Worm (Caenorhabditis elegans): ENCODE data around the gene nlp-70.

Gene nlp-70

DNA sequence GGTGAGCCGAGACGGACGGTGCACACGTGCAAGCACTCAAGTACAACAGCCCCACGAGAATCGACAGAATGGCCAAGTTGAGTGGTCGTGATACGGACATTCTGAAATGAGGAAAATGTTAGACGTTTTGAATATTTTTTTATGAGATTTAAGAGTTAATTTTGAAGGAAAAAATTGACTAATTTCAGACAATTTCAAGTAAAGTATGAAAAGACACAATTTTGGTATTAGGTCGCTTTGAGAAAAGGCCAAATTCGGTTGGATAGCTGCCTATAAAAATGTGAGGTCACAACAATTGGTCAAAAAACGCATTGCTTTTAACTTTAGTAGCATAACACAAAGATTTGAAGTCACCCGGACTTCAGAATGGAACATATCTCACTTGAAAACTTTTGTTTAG, at the start of gene nlp-70:
TSS of gene nlp-70 (minus strand) at position 101 of the 400 bp plus-strand sequence.
- TF ChIP-seq cog-1 (tag; optimal IDR thresholded peaks at IDR 0.05) (no peak), T22C8.4 (GFP tag; IDR thresholded peaks at IDR 0.05) (no peak), ztf-23 (GFP tag; IDR thresholded peaks at IDR 0.05) (no peak), tab-1 (GFP tag; IDR thresholded peaks at IDR 0.05) (no peak), med-1 (GFP tag; optimal IDR thresholded peaks at IDR 0.05; ENCODE audit: insufficient read depth) (no peak), ref-1 (GFP tag; conservative IDR thresholded peaks at IDR 0.05) (no peak), flt-1 (GFP tag; IDR thresholded peaks at IDR 0.05) (no peak), klf-2 (GFP tag; conservative IDR thresholded peaks at IDR 0.05) (no peak), ztf-29 (GFP tag; IDR thresholded peaks at IDR 0.05) (no peak)

- TF ChIP-seq ref-1 (GFP tag; conservative IDR thresholded peaks at IDR 0.05) = no peak
- TF ChIP-seq flt-1 (GFP tag; IDR thresholded peaks at IDR 0.05) = no peak
- no peak for TF ChIP-seq med-1 (GFP tag; optimal IDR thresholded peaks at IDR 0.05; ENCODE audit: insufficient read depth)
Measured at ce11 chrV:320009-320408, 47.3 kb upstream of the nlp-70 start.

DNA sequence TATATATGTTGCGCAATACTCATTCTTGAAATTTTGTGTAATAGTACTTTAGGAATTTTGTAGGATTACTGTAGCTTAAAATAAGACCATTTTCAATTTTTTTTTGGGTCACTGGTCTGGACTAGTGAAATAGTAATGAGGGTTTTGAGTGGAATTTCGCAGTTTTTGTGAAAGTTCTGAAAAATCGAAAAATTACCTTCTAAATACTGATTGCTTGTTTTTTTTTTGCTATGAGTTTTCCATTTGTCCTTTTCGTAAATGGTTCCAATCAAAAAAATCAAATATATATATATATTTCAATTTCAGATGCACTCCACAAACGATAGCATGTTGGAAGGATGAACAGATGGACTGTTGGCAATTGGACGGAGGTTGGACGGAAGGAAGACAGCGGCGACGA, 39.7 kb upstream of the nlp-70 start, which contains the start of gene nhr-15:
TSS of gene nhr-15 (plus strand) at position 301 of the 400 bp plus-strand sequence.
- TF ChIP-seq ref-1 (GFP tag; conservative IDR thresholded peaks at IDR 0.05) = no peak
- no peak for TF ChIP-seq cog-1 (tag; optimal IDR thresholded peaks at IDR 0.05)
- TF ChIP-seq ztf-29 (GFP tag; IDR thresholded peaks at IDR 0.05) = no peak
- no peak for TF ChIP-seq flt-1 (GFP tag; IDR thresholded peaks at IDR 0.05)
- no peak for TF ChIP-seq med-1 (GFP tag; optimal IDR thresholded peaks at IDR 0.05; ENCODE audit: insufficient read depth)
- TF ChIP-seq T22C8.4 (GFP tag; IDR thresholded peaks at IDR 0.05) = no peak
- no peak for TF ChIP-seq klf-2 (GFP tag; conservative IDR thresholded peaks at IDR 0.05)
- TF ChIP-seq tab-1 (GFP tag; IDR thresholded peaks at IDR 0.05) = no peak
- no peak for TF ChIP-seq ztf-23 (GFP tag; IDR thresholded peaks at IDR 0.05)

DNA sequence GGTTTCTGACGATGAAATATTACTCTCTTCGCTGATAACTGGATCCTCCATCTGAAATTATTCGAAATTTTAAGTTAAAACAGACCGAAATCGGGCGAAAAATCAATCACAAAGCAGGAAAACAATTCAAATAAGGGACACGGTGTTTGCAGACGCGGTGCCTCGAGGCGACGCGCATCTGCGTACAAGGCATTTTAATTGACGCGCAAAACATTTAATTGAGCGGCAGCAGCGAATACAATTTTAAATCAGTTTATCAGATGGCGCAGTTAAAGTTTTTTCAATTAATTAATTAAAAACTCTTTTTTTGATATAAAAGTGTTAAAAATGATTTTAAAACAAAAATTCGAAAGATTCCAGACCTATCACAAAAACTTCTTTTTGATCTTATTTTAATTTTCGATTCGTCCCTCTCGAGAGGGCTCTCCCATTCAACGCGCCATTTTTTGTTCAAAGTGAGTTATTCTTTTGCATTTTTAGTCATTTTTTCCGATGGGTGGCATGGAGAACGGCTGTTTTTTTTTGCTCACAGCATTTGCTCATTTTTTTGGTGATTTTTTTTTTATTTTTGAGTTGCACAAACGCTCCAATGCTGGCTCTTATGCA, 38.9 kb upstream of the nlp-70 start, which contains the start of gene phf-10:
TSS of gene phf-10 (minus strand) at position 81 of the 606 bp plus-strand sequence.
- TF ChIP-seq ztf-29 (GFP tag; IDR thresholded peaks at IDR 0.05) = no peak
- no peak for TF ChIP-seq med-1 (GFP tag; optimal IDR thresholded peaks at IDR 0.05; ENCODE audit: insufficient read depth)
- TF ChIP-seq klf-2 (GFP tag; conservative IDR thresholded peaks at IDR 0.05) = no peak
- TF ChIP-seq T22C8.4 (GFP tag; IDR thresholded peaks at IDR 0.05) = no peak
- no peak for TF ChIP-seq ref-1 (GFP tag; conservative IDR thresholded peaks at IDR 0.05)
- no peak for TF ChIP-seq cog-1 (tag; optimal IDR thresholded peaks at IDR 0.05)

ce11 chrV:304613-305012, 31.9 kb upstream of the nlp-70 start, which contains the start of gene F33E11.3:
Gene F33E11.3, minus strand, starts transcription at chrV:304713.
- TF ChIP-seq med-1 (GFP tag; optimal IDR thresholded peaks at IDR 0.05; ENCODE audit: insufficient read depth) (no peak), ref-1 (GFP tag; conservative IDR thresholded peaks at IDR 0.05) (no peak), tab-1 (GFP tag; IDR thresholded peaks at IDR 0.05) (no peak), klf-2 (GFP tag; conservative IDR thresholded peaks at IDR 0.05) (no peak), T22C8.4 (GFP tag; IDR thresholded peaks at IDR 0.05) (no peak), ztf-23 (GFP tag; IDR thresholded peaks at IDR 0.05) (no peak), cog-1 (tag; optimal IDR thresholded peaks at IDR 0.05) (no peak), flt-1 (GFP tag; IDR thresholded peaks at IDR 0.05) (no peak), ztf-29 (GFP tag; IDR thresholded peaks at IDR 0.05) (no peak)

DNA sequence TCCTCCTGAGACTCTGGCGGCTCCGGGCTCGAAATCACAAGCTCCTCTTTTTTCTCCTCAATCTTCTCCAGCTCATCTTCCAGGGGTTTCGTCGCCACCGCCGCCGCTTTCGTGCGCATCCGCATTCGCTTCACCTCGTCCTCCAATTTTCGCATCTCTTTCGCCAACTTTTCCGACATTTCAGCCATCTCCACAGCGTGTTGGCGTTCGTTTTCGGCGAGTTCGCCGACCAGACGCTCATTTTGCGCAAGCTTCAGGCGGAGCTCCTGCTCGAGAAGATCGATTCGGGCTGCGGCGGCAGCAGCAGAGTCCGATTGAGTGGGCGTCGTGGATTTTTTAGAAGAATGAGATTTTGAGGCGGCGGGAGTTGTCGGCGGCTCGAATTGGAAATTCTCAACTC, 30.5 kb upstream of the nlp-70 start:
- TF ChIP-seq cog-1 (tag; optimal IDR thresholded peaks at IDR 0.05) (no peak), ztf-29 (GFP tag; IDR thresholded peaks at IDR 0.05) (no peak), med-1 (GFP tag; optimal IDR thresholded peaks at IDR 0.05; ENCODE audit: insufficient read depth) (no peak), ref-1 (GFP tag; conservative IDR thresholded peaks at IDR 0.05) (no peak)

- no peak for TF ChIP-seq med-1 (GFP tag; optimal IDR thresholded peaks at IDR 0.05; ENCODE audit: insufficient read depth)
- no peak for TF ChIP-seq T22C8.4 (GFP tag; IDR thresholded peaks at IDR 0.05)
- no peak for TF ChIP-seq ref-1 (GFP tag; conservative IDR thresholded peaks at IDR 0.05)
- TF ChIP-seq klf-2 (GFP tag; conservative IDR thresholded peaks at IDR 0.05) = no peak
- no peak for TF ChIP-seq cog-1 (tag; optimal IDR thresholded peaks at IDR 0.05)
- TF ChIP-seq tab-1 (GFP tag; IDR thresholded peaks at IDR 0.05) = no peak
- TF ChIP-seq ztf-29 (GFP tag; IDR thresholded peaks at IDR 0.05) = no peak
- no peak for TF ChIP-seq flt-1 (GFP tag; IDR thresholded peaks at IDR 0.05)
Measured at ce11 chrV:298395-298794, 25.7 kb upstream of the nlp-70 start.

DNA sequence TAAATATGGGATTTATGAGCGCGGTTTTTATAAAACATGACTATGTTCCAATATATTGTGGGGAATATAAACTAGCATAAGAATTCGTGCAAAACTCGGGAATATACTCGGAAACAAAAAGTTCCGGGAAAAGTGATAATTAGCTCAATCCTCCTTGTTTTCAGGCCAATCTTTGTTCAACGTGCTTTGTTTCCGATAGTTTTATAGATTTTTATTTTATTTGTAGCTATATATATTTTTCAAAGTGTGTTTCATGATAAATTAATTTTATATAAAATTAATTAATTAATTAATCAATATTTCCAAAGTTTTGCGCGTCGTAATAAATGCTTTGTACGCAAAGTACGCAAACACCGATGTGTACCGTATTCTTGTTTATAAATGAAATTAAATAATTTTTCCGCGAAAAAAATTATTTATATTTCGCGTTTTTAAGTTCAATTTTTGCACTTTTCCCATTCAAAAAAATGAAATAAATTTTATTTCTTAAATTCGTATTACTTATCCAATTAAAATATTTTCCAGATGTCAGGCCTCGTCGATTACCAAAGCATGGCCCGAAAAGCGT, 24.8 kb upstream of the nlp-70 start, which contains the start of gene F33E11.2:
TSS of gene F33E11.2 (plus strand) at position 524 of the 568 bp plus-strand sequence.
- no peak for TF ChIP-seq flt-1 (GFP tag; IDR thresholded peaks at IDR 0.05)
- no peak for TF ChIP-seq cog-1 (tag; optimal IDR thresholded peaks at IDR 0.05)
- no peak for TF ChIP-seq ztf-29 (GFP tag; IDR thresholded peaks at IDR 0.05)
- TF ChIP-seq T22C8.4 (GFP tag; IDR thresholded peaks at IDR 0.05) = no peak
- no peak for TF ChIP-seq klf-2 (GFP tag; conservative IDR thresholded peaks at IDR 0.05)
- TF ChIP-seq med-1 (GFP tag; optimal IDR thresholded peaks at IDR 0.05; ENCODE audit: insufficient read depth) = no peak
- TF ChIP-seq ref-1 (GFP tag; conservative IDR thresholded peaks at IDR 0.05) = no peak
- no peak for TF ChIP-seq tab-1 (GFP tag; IDR thresholded peaks at IDR 0.05)
- no peak for TF ChIP-seq ztf-23 (GFP tag; IDR thresholded peaks at IDR 0.05)

DNA sequence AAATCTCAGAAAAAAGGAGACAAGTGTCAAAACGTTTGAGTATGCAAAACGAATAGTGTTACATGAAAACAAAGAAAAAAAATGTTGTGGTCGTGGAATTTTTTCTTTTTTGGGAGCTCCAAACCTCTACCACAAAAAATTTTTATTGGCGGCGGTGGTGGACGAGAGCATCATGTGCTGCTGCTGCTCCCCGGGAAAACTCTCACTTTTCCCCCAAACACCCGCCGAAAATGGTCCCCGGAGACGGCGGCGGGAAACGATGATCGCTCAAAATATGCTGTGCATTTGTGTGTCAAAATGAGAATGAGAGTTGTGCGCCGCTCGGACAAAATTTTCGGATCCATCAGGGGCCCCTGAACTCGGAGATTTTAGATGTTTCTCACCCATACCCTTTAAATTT, 23.1 kb upstream of the nlp-70 start:
- TF ChIP-seq tab-1 (GFP tag; IDR thresholded peaks at IDR 0.05) (no peak), ztf-23 (GFP tag; IDR thresholded peaks at IDR 0.05) (no peak)

ce11 chrV:285298-285697, 12.6 kb upstream of the nlp-70 start:
- TF ChIP-seq ref-1 (GFP tag; conservative IDR thresholded peaks at IDR 0.05) = no peak
